Worm (Caenorhabditis elegans) whole organism, mixed stage, embryonic: Measurements from ENCODE around the gene snr-4.

Experiments
- M03D4.4 ChIP-seq: sonication (generic microtip); optimal IDR thresholded peaks from 2 replicates; lab custom pipeline; 2017; ENCODE audit warnings: mild to moderate bottlenecking, missing genetic modification characterization, missing compliant biosample characterization
- elt-3 ChIP-seq: fragments of 150-350 bp; optimal IDR thresholded peaks from 2 replicates; lab custom pipeline; 2014; ENCODE audit warnings: missing biosample characterization, missing genetic modification characterization
- mep-1 ChIP-seq: fragments of 150-350 bp; optimal IDR thresholded peaks from 2 replicates; lab custom pipeline; 2017; ENCODE audit warnings: missing biosample characterization, missing genetic modification reagents, missing genetic modification characterization, inconsistent platforms
- nhr-76 ChIP-seq: sonication (generic microtip); optimal IDR thresholded peaks from 2 replicates; lab custom pipeline; 2017; ENCODE audit warnings: missing biosample characterization, missing genetic modification characterization
- ztf-11 ChIP-seq: fragments of 150-350 bp; optimal IDR thresholded peaks from 2 replicates; lab custom pipeline; 2014; ENCODE audit warnings: missing biosample characterization, missing genetic modification characterization

- TF ChIP-seq M03D4.4: no peak
- TF ChIP-seq elt-3 (tag; lab: Kevin White, UChicago): no peak
- TF ChIP-seq ztf-11 (tag; lab: Kevin White, UChicago): no peak
- TF ChIP-seq mep-1: no peak
- TF ChIP-seq nhr-76 (tag; lab: Kevin White, UChicago): no peak
Observed at ce11 chrV:11960831-11961190, 18.7 kb downstream of the snr-4 start.
